Worm (Caenorhabditis elegans): Measurements from ENCODE around the gene ufd-3.

DNA sequence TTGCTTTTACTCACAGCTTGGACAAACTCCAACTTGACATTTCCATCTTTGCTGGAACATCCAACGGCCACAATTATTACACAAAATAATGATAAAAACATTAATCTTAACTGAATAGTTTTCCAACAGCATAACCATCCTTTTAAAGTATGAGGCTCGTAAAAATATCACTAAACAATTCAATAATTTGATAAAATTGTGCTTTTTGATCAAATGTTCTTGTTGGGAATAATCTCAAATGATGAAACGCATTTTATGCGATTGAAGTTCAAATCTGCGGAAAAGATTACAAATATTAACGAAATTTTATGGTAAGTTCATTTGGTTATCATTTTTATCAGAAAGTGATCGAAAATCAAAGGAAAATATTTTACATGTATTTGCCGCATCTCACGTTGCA lies 20.1 kb upstream of the ufd-3 start, which contains the start of gene pho-10:
- TF ChIP-seq nhr-237 (tag; optimal IDR thresholded peaks at IDR 0.05) (no peak), ztf-11 (tag; optimal IDR thresholded peaks at IDR 0.05) (no peak), nhr-25 (tag; optimal IDR thresholded peaks at IDR 0.05) (no peak), lsy-2 (tag; optimal IDR thresholded peaks at IDR 0.05) (no peak), R02D3.7 (tag; optimal IDR thresholded peaks at IDR 0.05) (no peak), F13H6.1 (tag; optimal IDR thresholded peaks at IDR 0.05) (no peak), nhr-11 (tag; optimal IDR thresholded peaks at IDR 0.05) (no peak)

Data from whole organism, L2 larva.